Worm (Caenorhabditis elegans) whole organism, mixed stage, embryonic: ENCODE results near the gene gyf-1.

ENCODE experiments used
- bed-3 ChIP-seq: fragments of 200-800 bp; sonication (Bioruptor generic); optimal IDR thresholded peaks from 3 replicates; lab custom pipeline; 2018; ENCODE audit warnings: mild to moderate bottlenecking, missing genetic modification characterization, moderate library complexity, missing compliant biosample characterization
- blmp-1 ChIP-seq: fragments of 150-350 bp; optimal IDR thresholded peaks from 2 replicates; lab custom pipeline; 2014; ENCODE audit warnings: missing biosample characterization, missing genetic modification characterization
- elt-1 ChIP-seq: sonication (generic microtip); optimal IDR thresholded peaks from 2 replicates; lab custom pipeline; 2017; ENCODE audit warnings: missing genetic modification characterization, mild to moderate bottlenecking, missing compliant biosample characterization, antibody characterized with exemption, moderate library complexity, borderline replicate concordance; ENCODE audit not compliant: insufficient read depth
- lin-13 ChIP-seq: fragments of 150-350 bp; optimal IDR thresholded peaks from 2 replicates; lab custom pipeline; 2014; ENCODE audit warnings: missing biosample characterization, missing genetic modification characterization
- mab-5 ChIP-seq: fragments of 150-350 bp; optimal IDR thresholded peaks from 2 replicates; lab custom pipeline; 2014; ENCODE audit warnings: missing biosample characterization, missing genetic modification characterization
- nhr-237 ChIP-seq: fragments of 150-350 bp; optimal IDR thresholded peaks from 2 replicates; lab custom pipeline; 2014; ENCODE audit warnings: missing biosample characterization, missing genetic modification characterization
- nhr-28 ChIP-seq: fragments of 150-350 bp; optimal IDR thresholded peaks from 2 replicates; lab custom pipeline; 2014; ENCODE audit warnings: missing biosample characterization, missing genetic modification characterization
- nhr-76 ChIP-seq: sonication (generic microtip); optimal IDR thresholded peaks from 2 replicates; lab custom pipeline; 2017; ENCODE audit warnings: missing biosample characterization, missing genetic modification characterization
- pha-4 ChIP-seq: fragments of 150-350 bp; optimal IDR thresholded peaks from 2 replicates; lab custom pipeline; 2018; ENCODE audit warnings: missing biosample characterization, missing genetic modification reagents, missing genetic modification characterization
- sem-2 ChIP-seq: fragments of 200-800 bp; sonication (Bioruptor generic); optimal IDR thresholded peaks from 2 replicates; lab custom pipeline; 2018; ENCODE audit warnings: mild to moderate bottlenecking, missing genetic modification characterization, missing compliant biosample characterization
- snpc-4 ChIP-seq: fragments of 150-350 bp; optimal IDR thresholded peaks from 2 replicates; lab custom pipeline; 2014; ENCODE audit warnings: missing biosample characterization, missing genetic modification characterization
- unc-39 ChIP-seq: fragments of 150-350 bp; optimal IDR thresholded peaks from 2 replicates; lab custom pipeline; 2014; ENCODE audit warnings: missing biosample characterization, missing genetic modification characterization
- unc-62 ChIP-seq: fragments of 150-350 bp; optimal IDR thresholded peaks from 2 replicates; lab custom pipeline; 2014; ENCODE audit warnings: missing biosample characterization, missing genetic modification reagents, missing genetic modification characterization
- ztf-11 ChIP-seq: fragments of 150-350 bp; optimal IDR thresholded peaks from 2 replicates; lab custom pipeline; 2014; ENCODE audit warnings: missing biosample characterization, missing genetic modification characterization

DNA sequence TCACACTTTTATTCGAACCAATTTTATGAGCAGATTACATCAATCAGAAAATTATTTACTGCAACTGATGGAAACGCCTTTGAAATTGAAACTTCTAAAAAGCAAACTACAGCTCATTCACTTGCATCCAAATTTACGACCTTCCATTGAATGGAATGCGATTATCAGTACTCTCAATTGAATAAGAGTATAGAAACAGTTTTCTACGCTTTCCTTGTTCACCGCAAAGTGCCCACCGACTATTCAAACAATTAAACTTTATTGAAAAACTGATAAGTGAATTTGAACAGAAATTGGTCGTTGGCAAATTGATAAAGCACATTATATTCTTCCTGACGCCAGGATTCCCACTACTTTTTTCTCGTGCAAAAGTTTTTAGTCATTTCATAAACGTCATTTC lies 18.1 kb upstream of the gyf-1 start:
- TF ChIP-seq unc-62 (GFP tag; lab: Kevin White, UChicago) (no peak), snpc-4 (tag; lab: Kevin White, UChicago) (no peak), elt-1 (tag; lab: Kevin White, UChicago) (no peak), mab-5 (no peak), bed-3 (no peak), unc-39 (no peak), blmp-1 (tag; lab: Kevin White, UChicago) (no peak), nhr-237 (no peak), ztf-11 (tag; lab: Kevin White, UChicago) (no peak), lin-13 (tag; lab: Kevin White, UChicago) (no peak), nhr-76 (tag; lab: Kevin White, UChicago) (no peak), nhr-28 (tag; lab: Kevin White, UChicago) (no peak), pha-4 (tag; lab: Kevin White, UChicago) (no peak), sem-2 (no peak)
